Worm (Caenorhabditis elegans) whole organism, midembryonic: Measurements from ENCODE around the gene ZK1290.13.

Experiments
- cog-1 ChIP-seq: sonication (generic microtip); optimal IDR thresholded peaks from 2 replicates; lab custom pipeline; 2016; ENCODE audit warnings: missing genetic modification characterization, missing compliant biosample characterization
- flt-1 ChIP-seq: fragments of 200-800 bp; sonication (Bioruptor generic); IDR thresholded peaks from 2 replicates; pipeline ENCODE4 v1.3.6; 2022; ENCODE audit warnings: missing genetic modification characterization, missing compliant biosample characterization
- med-1 ChIP-seq: sonication (generic microtip); optimal IDR thresholded peaks from 2 replicates; lab custom pipeline; 2017; ENCODE audit warnings: missing genetic modification characterization, mild to moderate bottlenecking, missing compliant biosample characterization, antibody characterized with exemption, missing genetic modification reagents; ENCODE audit not compliant: insufficient read depth
- ref-1 ChIP-seq: fragments of 200-800 bp; sonication (Bioruptor generic); conservative IDR thresholded peaks from 2 replicates; pipeline ENCODE4 v1.3.6; 2022; ENCODE audit warnings: missing genetic modification reagents, missing genetic modification characterization, missing compliant biosample characterization
- tab-1 ChIP-seq: fragments of 200-800 bp; sonication (Bioruptor generic); IDR thresholded peaks from 2 replicates; pipeline ENCODE4 v1.3.6; 2022; ENCODE audit warnings: missing genetic modification characterization, missing compliant biosample characterization
- ztf-23 ChIP-seq: fragments of 200-800 bp; sonication (Bioruptor generic); IDR thresholded peaks from 2 replicates; pipeline ENCODE4 v1.3.6; 2022; ENCODE audit warnings: missing genetic modification reagents, missing genetic modification characterization, missing compliant biosample characterization
- ztf-29 ChIP-seq: fragments of 200-800 bp; sonication (Bioruptor generic); IDR thresholded peaks from 2 replicates; pipeline ENCODE4 v1.3.6; 2022; ENCODE audit warnings: missing genetic modification reagents, missing genetic modification characterization, missing compliant biosample characterization

DNA sequence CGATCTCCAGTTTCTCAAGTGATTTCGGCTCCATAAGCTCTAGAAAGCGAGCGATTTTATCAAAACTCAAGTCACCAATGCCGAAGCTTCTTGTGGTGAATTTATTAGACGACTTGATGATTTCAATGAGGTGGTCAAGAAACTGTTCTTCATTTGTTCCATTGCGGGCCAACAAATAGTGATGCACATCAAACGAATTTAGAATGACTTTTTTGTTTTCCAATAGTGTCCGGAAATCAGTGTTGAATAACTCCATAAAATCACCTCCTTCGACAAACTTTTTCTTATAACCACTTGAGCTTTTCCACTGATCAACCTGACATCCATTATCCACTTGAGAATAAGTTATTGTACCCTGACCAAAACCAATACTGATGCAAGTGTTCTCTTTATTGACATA lies 12.5 kb downstream of the ZK1290.13 start:
- TF ChIP-seq tab-1 (GFP tag; lab: Robert Waterston, UW) (no peak), flt-1 (GFP tag; lab: Robert Waterston, UW) (no peak), cog-1 (tag; lab: Kevin White, UChicago) (no peak), ref-1 (GFP tag; lab: Robert Waterston, UW) (no peak), ztf-29 (GFP tag; lab: Robert Waterston, UW) (no peak), med-1 (GFP tag; lab: Kevin White, UChicago) (no peak), ztf-23 (GFP tag; lab: Robert Waterston, UW) (no peak)
